Fruit fly (Drosophila melanogaster): Measurements from ENCODE around the gene CG7049.

Gene CG7049

DNA sequence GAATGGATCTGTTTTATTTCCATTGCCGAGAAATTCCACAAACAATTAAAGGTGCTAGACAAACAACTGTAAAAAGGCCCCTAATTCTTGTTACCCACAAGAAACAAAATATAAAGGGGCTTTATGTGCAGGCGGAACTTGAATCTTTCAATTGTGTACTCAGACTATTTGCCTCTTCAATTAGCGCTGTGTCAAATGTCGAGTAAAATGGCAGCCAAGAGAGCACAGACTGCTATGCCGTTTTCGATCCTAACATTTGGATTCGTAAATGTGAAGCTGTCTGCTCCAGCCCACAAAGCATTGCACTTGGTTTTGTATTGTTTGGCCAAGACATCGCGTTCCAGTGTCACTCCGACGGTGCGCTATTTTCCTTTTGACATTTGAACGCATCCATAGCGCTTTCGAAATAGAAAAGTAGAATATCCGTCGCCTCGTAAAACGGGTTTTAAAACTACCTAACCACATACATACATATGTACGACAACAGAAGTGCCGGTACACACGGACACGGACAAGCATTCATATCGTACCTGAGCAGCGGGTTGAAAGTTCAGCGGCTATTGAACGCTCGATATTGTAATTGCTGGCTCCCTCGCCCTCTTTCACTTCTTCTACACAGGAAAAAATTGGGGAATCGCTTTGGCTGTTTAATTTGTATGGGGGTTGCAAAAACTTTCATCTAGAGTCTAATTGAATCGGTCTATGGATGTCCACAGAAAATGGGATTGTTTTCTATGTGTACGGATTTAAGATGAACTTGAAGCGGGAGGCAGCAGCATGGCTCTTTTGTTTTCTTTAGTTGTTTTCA is 9.8 kb downstream of the CG7049 start (continued):
- TF ChIP-seq CG4820 (GFP tag; optimal IDR thresholded peaks at IDR 0.05) (no peak), CG15011 (GFP tag; optimal IDR thresholded peaks at IDR 0.05) (no peak), CG8765 (GFP tag; IDR thresholded peaks at IDR 0.05) (no peak), CG18011 (GFP tag; optimal IDR thresholded peaks at IDR 0.05) (no peak), CG13424 (tag; optimal IDR thresholded peaks at IDR 0.05) (peak; percentile 27), CG2116 (GFP tag; optimal IDR thresholded peaks at IDR 0.05) (no peak), Camta (GFP tag; optimal IDR thresholded peaks at IDR 0.05) (no peak), CG11085 (GFP tag; IDR thresholded peaks at IDR 0.05) (no peak), CG2678 (tag; optimal IDR thresholded peaks at IDR 0.05) (peak; percentile 36), dimm (GFP tag; IDR thresholded peaks at IDR 0.05) (no peak), CG1792 (GFP tag; optimal IDR thresholded peaks at IDR 0.05) (no peak), CG5180 (GFP tag; optimal IDR thresholded peaks at IDR 0.05) (no peak), aop (GFP tag; IDR thresholded peaks at IDR 0.05) (no peak), gem (tag; optimal IDR thresholded peaks at IDR 0.05) (peak; percentile 52), nerfin-1 (tag; optimal IDR thresholded peaks at IDR 0.05) (no peak), Dbx (GFP tag; IDR thresholded peaks at IDR 0.05) (no peak), Meics (GFP tag; optimal IDR thresholded peaks at IDR 0.05) (no peak), CG9437 (GFP tag; optimal IDR thresholded peaks at IDR 0.05) (no peak), CG6813 (GFP tag; optimal IDR thresholded peaks at IDR 0.05) (no peak), kni (GFP tag; optimal IDR thresholded peaks at IDR 0.05) (peak; percentile 85), peb (GFP tag; IDR thresholded peaks at IDR 0.05) (no peak), CG12155 (GFP tag; optimal IDR thresholded peaks at IDR 0.05) (no peak), CG2129 (GFP tag; IDR thresholded peaks at IDR 0.05; ENCODE audit: partially characterized antibody) (no peak), knrl (GFP tag; IDR thresholded peaks at IDR 0.05; ENCODE audit: partially characterized antibody) (no peak), z (GFP tag; IDR thresholded peaks at IDR 0.05) (no peak), stc (GFP tag; IDR thresholded peaks at IDR 0.05) (0 out of 2 replicates have a peak, but pooled peaks have one; percentile 22), Bteb2 (GFP tag; optimal IDR thresholded peaks at IDR 0.05) (no peak), sima (GFP tag; optimal IDR thresholded peaks at IDR 0.05) (no peak), CG11504 (tag; optimal IDR thresholded peaks at IDR 0.05) (no peak), Med (GFP tag) (peak; percentile 60), CG18764 (GFP tag; optimal IDR thresholded peaks at IDR 0.05) (peak; percentile 14), sc (optimal IDR thresholded peaks at IDR 0.05) (no peak), sc (GFP tag; optimal IDR thresholded peaks at IDR 0.05) (no peak), Xrp1 (GFP tag; IDR thresholded peaks at IDR 0.05) (peak; percentile 52), tin (GFP tag; optimal IDR thresholded peaks at IDR 0.05) (peak; percentile 17), Rfx (GFP tag; IDR thresholded peaks at IDR 0.05) (no peak), CG6791 (GFP tag; IDR thresholded peaks at IDR 0.05; ENCODE audit: partially characterized antibody) (no peak), sr (GFP tag; IDR thresholded peaks at IDR 0.05) (no peak), dysf (GFP tag; IDR thresholded peaks at IDR 0.05) (no peak), PHDP (tag; optimal IDR thresholded peaks at IDR 0.05) (no peak), NFAT (GFP tag; IDR thresholded peaks at IDR 0.05) (no peak), Sox100B (GFP tag; optimal IDR thresholded peaks at IDR 0.05) (no peak), croc (GFP tag; conservative IDR thresholded peaks at IDR 0.05) (no peak), slbo (GFP tag; IDR thresholded peaks at IDR 0.05) (no peak), Dp (GFP tag; optimal IDR thresholded peaks at IDR 0.05) (no peak), CG4617 (GFP tag; optimal IDR thresholded peaks at IDR 0.05; ENCODE audit: borderline replicate concordance) (no peak), CG43689 (GFP tag; IDR thresholded peaks at IDR 0.05) (no peak), Mrtf (GFP tag; IDR thresholded peaks at IDR 0.05) (no peak; the same call in 2 of the 3 replicates), ab (GFP tag; optimal IDR thresholded peaks at IDR 0.05) (no peak), CG42726 (GFP tag; IDR thresholded peaks at IDR 0.05; ENCODE audit: partially characterized antibody) (no peak)
